Worm (Caenorhabditis elegans): Measurements from ENCODE around the gene ndub-5.

Gene ndub-5

ce11 chrII:5697338-5697737, 6.2 kb upstream of the ndub-5 start:
- TF ChIP-seq elt-3 (tag; optimal IDR thresholded peaks at IDR 0.05) (no peak), mdl-1 (tag; optimal IDR thresholded peaks at IDR 0.05) (no peak), mbf-1 (tag; optimal IDR thresholded peaks at IDR 0.05) (no peak), skn-1 (tag; optimal IDR thresholded peaks at IDR 0.05) (no peak), alr-1 (tag; optimal IDR thresholded peaks at IDR 0.05) (no peak), nhr-23 (tag; optimal IDR thresholded peaks at IDR 0.05) (no peak), ZK546.5 (tag; optimal IDR thresholded peaks at IDR 0.05) (no peak), crh-2 (tag; optimal IDR thresholded peaks at IDR 0.05) (no peak), unc-39 (tag; optimal IDR thresholded peaks at IDR 0.05) (no peak), nhr-10 (tag; optimal IDR thresholded peaks at IDR 0.05) (no peak), ceh-16 (tag; optimal IDR thresholded peaks at IDR 0.05) (no peak), blmp-1 (tag; optimal IDR thresholded peaks at IDR 0.05; ENCODE audit: insufficient read depth) (no peak)

- TF ChIP-seq nhr-23 (tag; optimal IDR thresholded peaks at IDR 0.05): no peak
- TF ChIP-seq F13H6.1 (tag; optimal IDR thresholded peaks at IDR 0.05): no peak
- TF ChIP-seq elt-1 (tag; optimal IDR thresholded peaks at IDR 0.05): no peak
- TF ChIP-seq alr-1 (tag; optimal IDR thresholded peaks at IDR 0.05): no peak
- no peak for TF ChIP-seq unc-39 (tag; optimal IDR thresholded peaks at IDR 0.05)
- TF ChIP-seq elt-3 (tag; optimal IDR thresholded peaks at IDR 0.05): no peak
- no peak for TF ChIP-seq mdl-1 (tag; optimal IDR thresholded peaks at IDR 0.05)
- TF ChIP-seq fos-1 (tag; optimal IDR thresholded peaks at IDR 0.05): no peak
- TF ChIP-seq ceh-82 (tag; optimal IDR thresholded peaks at IDR 0.05): no peak
Observed at ce11 chrII:5696218-5696617, 5.1 kb upstream of the ndub-5 start.

ce11 chrII:5694798-5695197, 3.6 kb upstream of the ndub-5 start, which contains the start of gene C25H3.14:
Gene C25H3.14 (plus strand): TSS chrII:5695098.
- TF ChIP-seq F13H6.1 (tag; optimal IDR thresholded peaks at IDR 0.05) (no peak), fos-1 (tag; optimal IDR thresholded peaks at IDR 0.05) (no peak)

ce11 chrII:5693893-5694292, 2.7 kb upstream of the ndub-5 start, which contains the start of gene C25H3.3:
Gene C25H3.3 (plus strand): TSS chrII:5694193.
- no peak for TF ChIP-seq blmp-1 (tag; optimal IDR thresholded peaks at IDR 0.05; ENCODE audit: insufficient read depth)
- no peak for TF ChIP-seq nhr-77 (tag; optimal IDR thresholded peaks at IDR 0.05)
- no peak for TF ChIP-seq ztf-1 (GFP tag; conservative IDR thresholded peaks at IDR 0.05)
- TF ChIP-seq egl-27 (tag; optimal IDR thresholded peaks at IDR 0.05): no peak
- TF ChIP-seq lin-11 (tag; optimal IDR thresholded peaks at IDR 0.05): no peak
- TF ChIP-seq ztf-4 (tag; optimal IDR thresholded peaks at IDR 0.05): no peak
- no peak for TF ChIP-seq lin-39 (tag; optimal IDR thresholded peaks at IDR 0.05)
- TF ChIP-seq nhr-21 (tag; optimal IDR thresholded peaks at IDR 0.05): no peak
- no peak for TF ChIP-seq unc-55 (GFP tag; optimal IDR thresholded peaks at IDR 0.05)

ce11 chrII:5688959-5689358, 2.2 kb downstream of the ndub-5 start, which contains the start of gene C25H3.11:
Gene C25H3.11 (minus strand): TSS chrII:5689040.
- TF ChIP-seq lsy-2 (tag; optimal IDR thresholded peaks at IDR 0.05): peak in 1 of 2 experiments; percentile 43
- no peak for TF ChIP-seq dmd-4 (tag; optimal IDR thresholded peaks at IDR 0.05)
- no peak for TF ChIP-seq gmeb-1 (tag; optimal IDR thresholded peaks at IDR 0.05)
- peak; percentile 47 for TF ChIP-seq C34F6.9 (tag; optimal IDR thresholded peaks at IDR 0.05)
- TF ChIP-seq nhr-25 (tag; optimal IDR thresholded peaks at IDR 0.05): peak; percentile 41
- TF ChIP-seq sma-3 (GFP tag; optimal IDR thresholded peaks at IDR 0.05): peak; percentile 10
- TF ChIP-seq crh-2 (tag; optimal IDR thresholded peaks at IDR 0.05): peak; percentile 59
- no peak for TF ChIP-seq mbf-1 (tag; optimal IDR thresholded peaks at IDR 0.05)
- TF ChIP-seq fos-1 (tag; optimal IDR thresholded peaks at IDR 0.05): peak; percentile 33
- TF ChIP-seq R02D3.7 (tag; optimal IDR thresholded peaks at IDR 0.05): no peak
- peak; percentile 21 for TF ChIP-seq nhr-21 (tag; optimal IDR thresholded peaks at IDR 0.05)
- TF ChIP-seq F13H6.1 (tag; optimal IDR thresholded peaks at IDR 0.05): peak; percentile 13
- TF ChIP-seq unc-55 (GFP tag; optimal IDR thresholded peaks at IDR 0.05): peak; percentile 16
- no peak for TF ChIP-seq skn-1 (tag; optimal IDR thresholded peaks at IDR 0.05)

- TF ChIP-seq ama-1 (optimal IDR thresholded peaks at IDR 0.05): no peak
- no peak for TF ChIP-seq sem-4 (tag; optimal IDR thresholded peaks at IDR 0.05)
- no peak for TF ChIP-seq nhr-6 (tag; optimal IDR thresholded peaks at IDR 0.05)
- TF ChIP-seq mbf-1 (tag; optimal IDR thresholded peaks at IDR 0.05): no peak
- no peak for TF ChIP-seq alr-1 (tag; optimal IDR thresholded peaks at IDR 0.05)
- TF ChIP-seq egl-27 (tag; optimal IDR thresholded peaks at IDR 0.05): no peak
- no peak for TF ChIP-seq ceh-82 (tag; optimal IDR thresholded peaks at IDR 0.05)
- no peak for TF ChIP-seq unc-55 (GFP tag; optimal IDR thresholded peaks at IDR 0.05)
- no peak for TF ChIP-seq fos-1 (tag; optimal IDR thresholded peaks at IDR 0.05)
- TF ChIP-seq unc-62 (GFP tag; optimal IDR thresholded peaks at IDR 0.05): no peak
- TF ChIP-seq aly-2 (tag; optimal IDR thresholded peaks at IDR 0.05): no peak
- TF ChIP-seq ZK546.5 (tag; optimal IDR thresholded peaks at IDR 0.05): no peak
- no peak for TF ChIP-seq ceh-16 (tag; optimal IDR thresholded peaks at IDR 0.05)
- no peak for TF ChIP-seq sma-9 (GFP tag; optimal IDR thresholded peaks at IDR 0.05)
- TF ChIP-seq sma-9 (tag; optimal IDR thresholded peaks at IDR 0.05): no peak
- TF ChIP-seq elt-3 (tag; optimal IDR thresholded peaks at IDR 0.05): no peak
- no peak for TF ChIP-seq gmeb-1 (tag; optimal IDR thresholded peaks at IDR 0.05)
- TF ChIP-seq elt-1 (tag; optimal IDR thresholded peaks at IDR 0.05): no peak
- no peak for TF ChIP-seq lin-13 (GFP tag; optimal IDR thresholded peaks at IDR 0.05)
Observed at ce11 chrII:5680703-5681102, 10.4 kb downstream of the ndub-5 start, which contains the start of gene flp-27. Gene flp-27 (plus strand): TSS chrII:5681003.

Data from whole organism, L2 larva.